Worm (Caenorhabditis elegans) whole organism, L2 larva: Measurements from ENCODE around the gene col-90.

Experiments
- F13H6.1 ChIP-seq: sonication (generic microtip); optimal IDR thresholded peaks from 2 replicates; lab custom pipeline; 2016; ENCODE audit warnings: missing genetic modification characterization, missing compliant biosample characterization
- aly-2 ChIP-seq: fragments of 150-350 bp; optimal IDR thresholded peaks from 2 replicates; lab custom pipeline; 2014; ENCODE audit warnings: missing biosample characterization, missing genetic modification characterization
- ama-1 ChIP-seq: fragments of 150-350 bp; optimal IDR thresholded peaks from 2 replicates; lab custom pipeline; 2018; ENCODE audit warnings: inconsistent platforms
- dmd-4 ChIP-seq: sonication (generic microtip); optimal IDR thresholded peaks from 2 replicates; lab custom pipeline; 2017; ENCODE audit warnings: missing biosample characterization, missing genetic modification characterization
- fos-1 ChIP-seq: fragments of 150-350 bp; optimal IDR thresholded peaks from 2 replicates; lab custom pipeline; 2014; ENCODE audit warnings: missing biosample characterization, missing genetic modification characterization
- lin-13 ChIP-seq: fragments of 150-350 bp; optimal IDR thresholded peaks from 2 replicates; lab custom pipeline; 2014; ENCODE audit warnings: missing biosample characterization, missing genetic modification reagents, missing genetic modification characterization
- nhr-237 ChIP-seq: fragments of 150-350 bp; optimal IDR thresholded peaks from 2 replicates; lab custom pipeline; 2014; ENCODE audit warnings: missing biosample characterization, missing genetic modification characterization
- nhr-77 ChIP-seq: fragments of 150-350 bp; optimal IDR thresholded peaks from 2 replicates; lab custom pipeline; 2014; ENCODE audit warnings: missing biosample characterization, missing genetic modification characterization
- unc-62 ChIP-seq: fragments of 150-350 bp; optimal IDR thresholded peaks from 2 replicates; lab custom pipeline; 2014; ENCODE audit warnings: missing biosample characterization, missing genetic modification reagents, missing genetic modification characterization
- zag-1 ChIP-seq: fragments of 150-350 bp; optimal IDR thresholded peaks from 2 replicates; lab custom pipeline; 2014; ENCODE audit warnings: missing biosample characterization, missing genetic modification characterization
- ztf-11 ChIP-seq: sonication (generic microtip); optimal IDR thresholded peaks from 2 replicates; lab custom pipeline; 2017; ENCODE audit warnings: missing biosample characterization, missing genetic modification characterization

DNA sequence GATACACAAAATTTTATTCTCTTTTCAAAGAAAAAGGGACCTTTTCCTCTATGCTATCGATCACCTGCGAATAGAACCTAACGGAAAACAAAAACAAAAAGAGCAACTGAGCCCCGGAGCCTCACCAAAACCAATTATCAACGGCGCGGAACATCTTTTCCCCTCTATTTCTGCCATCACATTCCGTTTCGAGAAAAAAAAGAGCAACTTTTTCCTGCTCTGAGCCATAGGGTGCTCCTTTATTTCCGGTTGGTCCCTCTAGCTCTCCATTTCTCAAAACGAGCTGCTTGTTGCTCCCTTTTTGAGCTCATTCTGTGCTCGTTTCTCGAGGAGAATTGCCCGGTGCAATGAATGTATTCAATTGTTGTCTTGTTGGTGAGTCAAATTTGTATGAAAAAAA is 31.0 kb downstream of the col-90 start, which contains the start of gene clp-1:
- no peak for TF ChIP-seq ama-1 (lab: Kevin White, UChicago)
- TF ChIP-seq unc-62 (GFP tag; lab: Kevin White, UChicago): no peak
- TF ChIP-seq F13H6.1 (tag; lab: Kevin White, UChicago): no peak
- TF ChIP-seq lin-13 (GFP tag; lab: Kevin White, UChicago): no peak
- TF ChIP-seq zag-1 (tag; lab: Kevin White, UChicago): no peak
- no peak for TF ChIP-seq ztf-11 (tag; lab: Kevin White, UChicago)
- TF ChIP-seq aly-2 (tag; lab: Kevin White, UChicago): no peak
- no peak for TF ChIP-seq nhr-77 (tag; lab: Kevin White, UChicago)
- no peak for TF ChIP-seq fos-1
- no peak for TF ChIP-seq nhr-237 (tag; lab: Kevin White, UChicago)
- TF ChIP-seq dmd-4 (tag; lab: Kevin White, UChicago): no peak
